Fruit fly (Drosophila melanogaster): Measurements from ENCODE around the gene CG7296.
A peak's percentile ranks its signal among the peaks of the same experiment; 100 is the strongest.

CG7296 gene

DNA sequence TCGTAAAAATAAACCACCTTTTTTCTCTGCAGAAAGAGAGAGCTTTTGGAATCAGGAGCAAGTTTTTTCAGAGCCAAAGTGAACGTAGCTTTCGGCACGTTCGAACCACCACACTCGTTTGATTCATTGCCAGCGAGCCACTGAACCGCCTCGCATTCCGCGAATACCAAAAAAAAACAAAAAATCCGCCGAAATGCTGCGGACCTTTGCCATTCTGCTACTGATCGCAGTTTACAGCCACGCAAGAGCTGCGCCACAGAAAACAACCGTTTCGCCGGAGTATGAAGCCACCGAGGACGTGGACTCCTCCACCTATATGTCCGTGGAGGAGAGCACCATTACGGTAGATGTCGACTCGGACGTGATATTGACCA lies 9.2 kb downstream of the CG7296 start:
- peak; percentile 26 for TF ChIP-seq CG32006 (GFP tag; optimal IDR thresholded peaks at IDR 0.05)
- peak; percentile 4; the same call in 1 of the 2 replicates for TF ChIP-seq CG15336 (GFP tag; IDR thresholded peaks at IDR 0.05)
- no peak for TF ChIP-seq CG8119 (GFP tag; IDR thresholded peaks at IDR 0.05)

DNA sequence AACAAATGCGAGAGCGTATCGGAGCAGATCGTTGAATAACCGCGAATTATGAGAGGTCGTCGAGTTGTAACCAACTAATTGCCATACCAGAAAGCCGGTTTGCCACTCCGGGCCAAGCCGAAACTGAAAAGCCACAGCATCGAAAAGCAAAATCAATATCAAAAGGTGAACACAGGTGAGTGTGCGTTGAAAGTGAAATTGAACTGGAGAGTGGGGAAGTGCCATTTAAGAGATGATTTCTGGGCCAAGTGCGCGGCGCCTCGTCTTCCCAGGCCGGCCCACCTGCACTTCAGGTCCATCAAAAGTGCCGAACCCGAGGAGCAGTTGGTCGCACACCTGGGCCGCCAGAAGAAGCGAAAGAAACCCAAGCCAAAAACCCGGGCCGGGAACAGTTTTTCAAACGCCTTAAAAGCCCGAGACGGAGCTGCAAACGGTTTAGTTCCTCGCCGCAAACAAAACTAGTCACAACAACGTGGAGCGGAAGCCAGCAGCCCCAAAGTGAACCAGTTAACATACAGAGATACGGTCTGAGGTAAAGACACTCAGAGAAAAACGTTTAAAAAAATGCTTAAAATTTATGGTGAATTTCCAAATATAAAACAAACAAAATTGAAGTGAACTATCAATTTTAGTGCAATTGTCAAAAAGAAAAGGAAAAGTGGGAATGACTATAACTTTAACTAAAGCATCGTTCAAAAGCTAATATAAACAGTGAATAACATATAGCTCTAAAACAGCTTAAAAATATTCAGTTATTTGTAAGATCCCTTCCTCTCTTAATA lies 9.7 kb downstream of the CG7296 start, which contains the start of gene CG17104:
TSS of gene CG17104 (plus strand) at position 266 of the 782 bp plus-strand sequence.
- peak; percentile 71 for TF ChIP-seq achi (GFP tag; optimal IDR thresholded peaks at IDR 0.05)
- TF ChIP-seq Eip93F (GFP tag; optimal IDR thresholded peaks at IDR 0.05): no peak
- peak; percentile 71 for TF ChIP-seq OdsH (GFP tag; optimal IDR thresholded peaks at IDR 0.05)
- peak; percentile 71 for TF ChIP-seq CG10631 (GFP tag; optimal IDR thresholded peaks at IDR 0.05)
- peak; percentile 36 for TF ChIP-seq spab (GFP tag; optimal IDR thresholded peaks at IDR 0.05)
- peak; percentile 72 for TF ChIP-seq Ets96B (tag; optimal IDR thresholded peaks at IDR 0.05)
- peak; percentile 73 for TF ChIP-seq Eip75B (GFP tag; optimal IDR thresholded peaks at IDR 0.05)
- TF ChIP-seq CG6276 (GFP tag; optimal IDR thresholded peaks at IDR 0.05): peak; percentile 77
- peak; percentile 77 for TF ChIP-seq net (GFP tag; optimal IDR thresholded peaks at IDR 0.05)
- TF ChIP-seq Hr38 (GFP tag; optimal IDR thresholded peaks at IDR 0.05): no peak
- TF ChIP-seq CG15336 (GFP tag; IDR thresholded peaks at IDR 0.05): peak; percentile 82
- TF ChIP-seq fd59A (GFP tag; optimal IDR thresholded peaks at IDR 0.05): peak; percentile 42
- TF ChIP-seq Lpt (GFP tag; optimal IDR thresholded peaks at IDR 0.05): peak; percentile 68
- peak; percentile 89 for TF ChIP-seq CG32006 (GFP tag; optimal IDR thresholded peaks at IDR 0.05)
- peak; percentile 6 for TF ChIP-seq vri (GFP tag; optimal IDR thresholded peaks at IDR 0.05)
- TF ChIP-seq fd85E (GFP tag; optimal IDR thresholded peaks at IDR 0.05): no peak
- peak; percentile 47 for TF ChIP-seq CG31627 (GFP tag; optimal IDR thresholded peaks at IDR 0.05)
- no peak for TF ChIP-seq CG6854 (GFP tag; optimal IDR thresholded peaks at IDR 0.05)
- TF ChIP-seq salr (GFP tag; optimal IDR thresholded peaks at IDR 0.05): peak in 1 of 2 experiments; percentile 48
- 0 out of 2 replicates have a peak, but pooled peaks have one; percentile 16 for TF ChIP-seq CG11294 (GFP tag; IDR thresholded peaks at IDR 0.05)
- TF ChIP-seq CG1621 (tag; optimal IDR thresholded peaks at IDR 0.05): peak; percentile 55
- TF ChIP-seq CG8632 (GFP tag; optimal IDR thresholded peaks at IDR 0.05): peak; percentile 61
- TF ChIP-seq dac (GFP tag; optimal IDR thresholded peaks at IDR 0.05): peak; percentile 39
- peak; percentile 55 for TF ChIP-seq CG6792 (GFP tag; optimal IDR thresholded peaks at IDR 0.05)
- TF ChIP-seq CG11902 (GFP tag; optimal IDR thresholded peaks at IDR 0.05): peak; percentile 4
- peak; percentile 61 for TF ChIP-seq CG3032 (tag; optimal IDR thresholded peaks at IDR 0.05)
- TF ChIP-seq CG6163 (GFP tag; IDR thresholded peaks at IDR 0.05): peak; percentile 68; the same call in 2 of the 3 replicates
- TF ChIP-seq Sox14 (GFP tag; optimal IDR thresholded peaks at IDR 0.05): peak; percentile 60
- no peak for TF ChIP-seq CG16779 (tag; optimal IDR thresholded peaks at IDR 0.05)
- peak; percentile 73 for TF ChIP-seq eg (GFP tag; IDR thresholded peaks at IDR 0.05)
- no peak for TF ChIP-seq CG9139 (GFP tag; optimal IDR thresholded peaks at IDR 0.05)
- TF ChIP-seq Smox (GFP tag; optimal IDR thresholded peaks at IDR 0.05): peak; percentile 55
- peak; percentile 43 for TF ChIP-seq cyc (GFP tag; optimal IDR thresholded peaks at IDR 0.05)
- peak; percentile 67 for TF ChIP-seq CG4318 (GFP tag; optimal IDR thresholded peaks at IDR 0.05)
- no peak for TF ChIP-seq CG8319 (GFP tag; optimal IDR thresholded peaks at IDR 0.05)
- TF ChIP-seq CG34406 (GFP tag; optimal IDR thresholded peaks at IDR 0.05): peak; percentile 55
- peak; percentile 79 for TF ChIP-seq svp (GFP tag)
- TF ChIP-seq Sox15 (GFP tag; optimal IDR thresholded peaks at IDR 0.05): peak; percentile 35
- TF ChIP-seq CG7368 (GFP tag; optimal IDR thresholded peaks at IDR 0.05): peak; percentile 19
- peak; percentile 56 for TF ChIP-seq CG6808 (GFP tag; optimal IDR thresholded peaks at IDR 0.05)
- peak; percentile 6 for TF ChIP-seq Ets21C (GFP tag; optimal IDR thresholded peaks at IDR 0.05)
- no peak for TF ChIP-seq fkh (GFP tag; optimal IDR thresholded peaks at IDR 0.05)
- peak; percentile 58; the same call in 1 of the 2 replicates for TF ChIP-seq Gug (GFP tag; IDR thresholded peaks at IDR 0.05)
- peak; percentile 47 to 73 for TF ChIP-seq ss (GFP tag; optimal IDR thresholded peaks at IDR 0.05)
- TF ChIP-seq esn (GFP tag; optimal IDR thresholded peaks at IDR 0.05): peak; percentile 65
- TF ChIP-seq Blimp-1 (GFP tag; optimal IDR thresholded peaks at IDR 0.05): peak; percentile 90
- TF ChIP-seq Sox102F (GFP tag; optimal IDR thresholded peaks at IDR 0.05): peak; percentile 37
